Fruit fly (Drosophila melanogaster): Measurements from ENCODE around the gene CG5435.

DNA sequence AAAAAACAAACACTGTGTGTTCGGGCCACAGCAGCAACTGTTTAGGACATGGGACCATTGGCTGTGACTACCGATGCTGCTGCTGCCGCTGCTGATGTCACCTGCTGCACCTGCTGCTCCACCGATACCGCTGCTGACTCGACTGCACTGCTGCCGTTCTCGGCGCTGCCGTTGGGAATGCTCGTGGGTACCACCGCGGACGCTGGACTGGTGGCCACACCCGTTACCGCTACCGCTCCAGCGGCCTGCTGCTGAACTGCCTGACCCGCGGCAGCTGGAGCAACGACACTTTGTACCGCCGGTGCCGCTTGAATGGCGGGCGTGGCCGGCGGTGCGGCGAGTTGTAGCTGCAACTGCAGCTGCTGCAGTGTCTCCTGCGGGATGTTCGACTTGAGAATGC, 27.0 kb upstream of the CG5435 start:
- TF ChIP-seq CG34406 (GFP tag; optimal IDR thresholded peaks at IDR 0.05) (no peak), CG7368 (GFP tag; optimal IDR thresholded peaks at IDR 0.05) (no peak), net (GFP tag; optimal IDR thresholded peaks at IDR 0.05) (no peak), Hr4 (GFP tag; optimal IDR thresholded peaks at IDR 0.05) (no peak), ss (GFP tag; optimal IDR thresholded peaks at IDR 0.05) (no peak), CG10669 (GFP tag; optimal IDR thresholded peaks at IDR 0.05) (no peak), CG6792 (GFP tag; optimal IDR thresholded peaks at IDR 0.05) (no peak), CG3032 (tag; optimal IDR thresholded peaks at IDR 0.05) (no peak), Lpt (GFP tag; optimal IDR thresholded peaks at IDR 0.05) (no peak), acj6 (GFP tag; optimal IDR thresholded peaks at IDR 0.05) (no peak), cyc (GFP tag; optimal IDR thresholded peaks at IDR 0.05) (no peak), CG8319 (GFP tag; optimal IDR thresholded peaks at IDR 0.05) (no peak)
